Worm (Caenorhabditis elegans) whole organism, L4/young adult: ENCODE data around the gene ect-2.

Experiments used
- W03F9.2 ChIP-seq: fragments of 150-350 bp; optimal IDR thresholded peaks from 2 replicates; lab custom pipeline; 2014; ENCODE audit warnings: missing biosample characterization, missing genetic modification characterization
- dao-5 ChIP-seq: sonication (generic microtip); optimal IDR thresholded peaks from 2 replicates; lab custom pipeline; 2016; ENCODE audit warnings: missing genotype, missing genetic modification characterization, moderate library complexity, missing compliant biosample characterization
- him-1 ChIP-seq: sonication (generic microtip); optimal IDR thresholded peaks from 2 replicates; lab custom pipeline; 2016; ENCODE audit warnings: missing genotype, missing genetic modification reagents, missing genetic modification characterization, missing compliant biosample characterization

- no peak for TF ChIP-seq him-1 (tag; lab: Kevin White, UChicago)
- TF ChIP-seq dao-5 (tag; lab: Kevin White, UChicago) = no peak
- TF ChIP-seq W03F9.2 (tag; lab: Kevin White, UChicago) = no peak
Observed at ce11 chrII:10796194-10796593, 12.4 kb upstream of the ect-2 start, which contains the start of gene set-14.
